Worm (Caenorhabditis elegans): Measurements from ENCODE around the gene T24H7.9.

DNA sequence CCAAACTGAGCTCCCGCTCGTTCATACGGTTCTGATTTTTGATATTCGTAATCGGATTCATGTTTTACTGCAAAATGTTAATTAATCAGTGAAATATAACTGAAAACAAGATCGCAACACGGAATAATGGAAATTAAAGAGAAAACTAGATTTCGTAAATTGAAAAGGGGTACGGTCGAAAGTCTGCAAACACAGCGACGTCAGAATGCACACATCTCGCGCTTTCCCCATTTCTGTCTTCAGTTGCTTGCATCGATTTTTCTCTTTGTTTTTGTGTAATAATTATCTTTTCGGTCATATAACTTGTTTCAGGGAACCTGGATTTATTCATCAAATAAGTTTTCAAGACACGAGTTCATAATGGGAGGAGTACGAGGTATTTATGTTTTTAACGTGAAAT, 38.4 kb downstream of the T24H7.9 start, which contains the start of the genes rbmx-2 and C30B5.2:
- TF ChIP-seq ama-1 (optimal IDR thresholded peaks at IDR 0.05) = no peak
- TF ChIP-seq scrt-1 (GFP tag; IDR thresholded peaks at IDR 0.05) = no peak
- no peak for TF ChIP-seq tra-4 (tag; optimal IDR thresholded peaks at IDR 0.05)
- no peak for TF ChIP-seq hnd-1 (tag; optimal IDR thresholded peaks at IDR 0.05)
- TF ChIP-seq ceh-13 (GFP tag; optimal IDR thresholded peaks at IDR 0.05) = no peak
- no peak for TF ChIP-seq B0310.2 (tag; optimal IDR thresholded peaks at IDR 0.05)
- no peak for TF ChIP-seq tbx-37 (GFP tag; conservative IDR thresholded peaks at IDR 0.05)
- TF ChIP-seq hmg-4 (GFP tag; optimal IDR thresholded peaks at IDR 0.05) = no peak
- TF ChIP-seq aly-1 (tag; optimal IDR thresholded peaks at IDR 0.05) = no peak

Measured in whole organism, early embryonic.